Worm (Caenorhabditis elegans) whole organism, L3 larva: Measurements from ENCODE around the gene Y16B4A.2.
A peak's percentile ranks its signal among the peaks of the same experiment; 100 is the strongest.

Source experiments
- R02D3.7 ChIP-seq: fragments of 150-350 bp; optimal IDR thresholded peaks from 2 replicates; lab custom pipeline; 2014; ENCODE audit warnings: missing biosample characterization, missing genetic modification characterization
- ZK546.5 ChIP-seq: sonication (generic microtip); optimal IDR thresholded peaks from 2 replicates; lab custom pipeline; 2017; ENCODE audit warnings: missing biosample characterization, missing genetic modification characterization
- aly-2 ChIP-seq: fragments of 150-350 bp; optimal IDR thresholded peaks from 2 replicates; lab custom pipeline; 2014; ENCODE audit warnings: missing biosample characterization, missing genetic modification characterization
- ama-1 ChIP-seq: fragments of 150-350 bp; optimal IDR thresholded peaks from 2 replicates; lab custom pipeline; 2018
- ceh-16 ChIP-seq: sonication (generic microtip); optimal IDR thresholded peaks from 2 replicates; lab custom pipeline; 2017; ENCODE audit warnings: missing biosample characterization, missing genetic modification characterization
- ceh-28 ChIP-seq: fragments of 150-350 bp; optimal IDR thresholded peaks from 2 replicates; lab custom pipeline; 2014; ENCODE audit warnings: missing biosample characterization, missing genetic modification reagents, missing genetic modification characterization
- ceh-82 ChIP-seq: fragments of 150-350 bp; optimal IDR thresholded peaks from 2 replicates; lab custom pipeline; 2014; ENCODE audit warnings: missing biosample characterization, missing genetic modification characterization
- ceh-9 ChIP-seq: sonication (generic microtip); optimal IDR thresholded peaks from 2 replicates; lab custom pipeline; 2018; ENCODE audit warnings: missing biosample characterization, missing genetic modification characterization
- daf-12 ChIP-seq: fragments of 150-350 bp; optimal IDR thresholded peaks from 2 replicates; lab custom pipeline; 2014; ENCODE audit warnings: missing biosample characterization, missing genetic modification reagents, missing genetic modification characterization
- egl-27 ChIP-seq: sonication (generic microtip); optimal IDR thresholded peaks from 4 replicates; lab custom pipeline; 2017; ENCODE audit warnings: missing biosample characterization, missing genetic modification reagents, missing genetic modification characterization
- egl-5 ChIP-seq: fragments of 150-350 bp; optimal IDR thresholded peaks from 2 replicates; lab custom pipeline; 2017; ENCODE audit warnings: missing biosample characterization, missing genetic modification reagents, missing genetic modification characterization, inconsistent platforms
- elt-1 ChIP-seq: fragments of 150-350 bp; optimal IDR thresholded peaks from 2 replicates; lab custom pipeline; 2014; ENCODE audit warnings: missing biosample characterization, missing genetic modification characterization
- elt-2 ChIP-seq: sonication (generic microtip); optimal IDR thresholded peaks from 2 replicates; lab custom pipeline; 2016; ENCODE audit warnings: missing genetic modification reagents, mild to moderate bottlenecking, missing genetic modification characterization, missing compliant biosample characterization
- elt-3 ChIP-seq, 3 experiments: fragments of 150-350 bp in 1 of 3; sonication (generic microtip) in 2 of 3; optimal IDR thresholded peaks; 2 replicates in 2 of 3; 4 replicates in 1 of 3; lab custom pipeline; 2014 to 2017; ENCODE audit warnings: missing biosample characterization in 3 of 3, missing genetic modification characterization in 3 of 3
- eor-1 ChIP-seq, 2 experiments: fragments of 150-350 bp; optimal IDR thresholded peaks; 2 replicates each; lab custom pipeline; 2014 to 2018; ENCODE audit warnings: missing biosample characterization in 2 of 2, missing genetic modification characterization in 2 of 2
- fkh-10 ChIP-seq: sonication (generic microtip); optimal IDR thresholded peaks from 2 replicates; lab custom pipeline; 2017; ENCODE audit warnings: missing biosample characterization, missing genetic modification reagents, missing genetic modification characterization
- fkh-2 ChIP-seq: fragments of 150-350 bp; optimal IDR thresholded peaks from 2 replicates; lab custom pipeline; 2014; ENCODE audit warnings: missing biosample characterization, missing genetic modification reagents, missing genetic modification characterization
- fos-1 ChIP-seq: fragments of 150-350 bp; optimal IDR thresholded peaks from 2 replicates; lab custom pipeline; 2014; ENCODE audit warnings: missing biosample characterization, missing genetic modification characterization
- hmg-11 ChIP-seq: sonication (generic microtip); optimal IDR thresholded peaks from 2 replicates; lab custom pipeline; 2016; ENCODE audit warnings: missing genetic modification characterization, missing compliant biosample characterization
- jun-1 ChIP-seq: fragments of 150-350 bp; optimal IDR thresholded peaks from 2 replicates; lab custom pipeline; 2014; ENCODE audit warnings: missing biosample characterization, missing genetic modification reagents, missing genetic modification characterization
- lin-15B ChIP-seq: fragments of 150-350 bp; optimal IDR thresholded peaks from 2 replicates; lab custom pipeline; 2014; ENCODE audit warnings: missing biosample characterization, missing genetic modification characterization
- lin-39 ChIP-seq: fragments of 150-350 bp; optimal IDR thresholded peaks from 2 replicates; lab custom pipeline; 2018; ENCODE audit warnings: missing biosample characterization, missing genetic modification reagents, missing genetic modification characterization
- lsy-12 ChIP-seq: sonication (generic microtip); optimal IDR thresholded peaks from 2 replicates; lab custom pipeline; 2016; ENCODE audit warnings: mild to moderate bottlenecking, missing genetic modification characterization, missing compliant biosample characterization
- mdl-1 ChIP-seq: fragments of 150-350 bp; optimal IDR thresholded peaks from 2 replicates; lab custom pipeline; 2014; ENCODE audit warnings: missing biosample characterization, missing genetic modification characterization
- mml-1 ChIP-seq: fragments of 150-350 bp; sonication (generic microtip); optimal IDR thresholded peaks from 3 replicates; lab custom pipeline; 2014; ENCODE audit warnings: missing biosample characterization, missing genetic modification characterization
- nfya-1 ChIP-seq: sonication (generic microtip); optimal IDR thresholded peaks from 2 replicates; lab custom pipeline; 2017; ENCODE audit warnings: missing genetic modification characterization, mild to moderate bottlenecking, missing compliant biosample characterization, antibody characterized with exemption, moderate library complexity; ENCODE audit not compliant: insufficient read depth
- nhr-11 ChIP-seq: fragments of 150-350 bp; optimal IDR thresholded peaks from 2 replicates; lab custom pipeline; 2014; ENCODE audit warnings: missing biosample characterization, missing genetic modification characterization
- nhr-12 ChIP-seq: fragments of 150-350 bp; optimal IDR thresholded peaks from 2 replicates; lab custom pipeline; 2014; ENCODE audit warnings: missing biosample characterization, missing genetic modification characterization
- nhr-23 ChIP-seq: fragments of 150-350 bp; optimal IDR thresholded peaks from 2 replicates; lab custom pipeline; 2014; ENCODE audit warnings: missing biosample characterization, missing genetic modification reagents, missing genetic modification characterization
- nhr-237 ChIP-seq: fragments of 150-350 bp; optimal IDR thresholded peaks from 2 replicates; lab custom pipeline; 2014; ENCODE audit warnings: missing biosample characterization, missing genetic modification characterization
- nhr-25 ChIP-seq: sonication (generic microtip); optimal IDR thresholded peaks from 2 replicates; lab custom pipeline; 2017; ENCODE audit warnings: missing biosample characterization, missing genetic modification characterization
- nhr-28 ChIP-seq: fragments of 150-350 bp; optimal IDR thresholded peaks from 2 replicates; lab custom pipeline; 2014; ENCODE audit warnings: missing biosample characterization, missing genetic modification characterization
- nhr-43 ChIP-seq: sonication (generic microtip); optimal IDR thresholded peaks from 2 replicates; lab custom pipeline; 2016; ENCODE audit warnings: mild to moderate bottlenecking, missing genetic modification characterization, missing compliant biosample characterization; ENCODE audit not compliant: poor library complexity, severe bottlenecking
- nhr-67 ChIP-seq: fragments of 150-350 bp; optimal IDR thresholded peaks from 2 replicates; lab custom pipeline; 2014; ENCODE audit warnings: missing biosample characterization, missing genetic modification characterization
- nhr-76 ChIP-seq: fragments of 150-350 bp; sonication (generic microtip); optimal IDR thresholded peaks from 5 replicates; lab custom pipeline; 2014; ENCODE audit warnings: missing biosample characterization, missing genetic modification characterization
- nhr-77 ChIP-seq: fragments of 150-350 bp; optimal IDR thresholded peaks from 2 replicates; lab custom pipeline; 2014; ENCODE audit warnings: missing biosample characterization, missing genetic modification characterization
- pha-4 ChIP-seq: fragments of 150-350 bp; optimal IDR thresholded peaks from 2 replicates; lab custom pipeline; 2014; ENCODE audit warnings: missing biosample characterization, missing genetic modification reagents, missing genetic modification characterization
- pqm-1 ChIP-seq: fragments of 150-350 bp; optimal IDR thresholded peaks from 2 replicates; lab custom pipeline; 2017; ENCODE audit warnings: missing biosample characterization, missing genetic modification characterization, inconsistent platforms
- sea-2 ChIP-seq: fragments of 150-350 bp; sonication (generic microtip); optimal IDR thresholded peaks from 4 replicates; lab custom pipeline; 2014; ENCODE audit warnings: missing biosample characterization, missing genetic modification reagents, missing genetic modification characterization
- skn-1 ChIP-seq: fragments of 150-350 bp; optimal IDR thresholded peaks from 2 replicates; lab custom pipeline; 2014; ENCODE audit warnings: missing biosample characterization, missing genetic modification characterization
- snpc-4 ChIP-seq: fragments of 150-350 bp; optimal IDR thresholded peaks from 2 replicates; lab custom pipeline; 2014; ENCODE audit warnings: missing biosample characterization, missing genetic modification characterization
- tbx-2 ChIP-seq: sonication (generic microtip); optimal IDR thresholded peaks from 2 replicates; lab custom pipeline; 2016; ENCODE audit warnings: mild to moderate bottlenecking, missing genetic modification characterization, missing compliant biosample characterization
- unc-39 ChIP-seq: sonication (generic microtip); optimal IDR thresholded peaks from 4 replicates; lab custom pipeline; 2017; ENCODE audit warnings: missing biosample characterization, missing genetic modification characterization
- unc-62 ChIP-seq: fragments of 150-350 bp; sonication (generic microtip); optimal IDR thresholded peaks from 4 replicates; lab custom pipeline; 2014; ENCODE audit warnings: missing biosample characterization, missing genetic modification reagents, missing genetic modification characterization
- zag-1 ChIP-seq: fragments of 150-350 bp; optimal IDR thresholded peaks from 2 replicates; lab custom pipeline; 2014; ENCODE audit warnings: missing biosample characterization, missing genetic modification characterization
- ztf-11 ChIP-seq: fragments of 150-350 bp; optimal IDR thresholded peaks from 2 replicates; lab custom pipeline; 2014; ENCODE audit warnings: missing biosample characterization, missing genetic modification characterization
- ztf-4 ChIP-seq: fragments of 150-350 bp; optimal IDR thresholded peaks from 2 replicates; lab custom pipeline; 2014; ENCODE audit warnings: missing biosample characterization, missing genetic modification characterization

Y16B4A.2 gene

ce11 chrX:14751911-14752310 is 19.7 kb downstream of the Y16B4A.2 start, which contains the start of gene C05G5.3:
Gene C05G5.3, minus strand, starts transcription at chrX:14752011.
- TF ChIP-seq elt-2 (tag; lab: Kevin White, UChicago) = no peak
- TF ChIP-seq pha-4 (tag; lab: Kevin White, UChicago) = no peak
- TF ChIP-seq lin-39 (tag; lab: Kevin White, UChicago) = no peak
- TF ChIP-seq fkh-2 (tag; lab: Kevin White, UChicago) = no peak
- TF ChIP-seq fos-1 (tag; lab: Kevin White, UChicago) = no peak
- no peak for TF ChIP-seq nhr-67 (tag; lab: Kevin White, UChicago)
- no peak for TF ChIP-seq nhr-23 (tag; lab: Kevin White, UChicago)
- no peak for TF ChIP-seq nhr-77
- no peak for TF ChIP-seq egl-27 (tag; lab: Kevin White, UChicago)
- TF ChIP-seq daf-12 = no peak

ce11 chrX:14746948-14747347 is 24.7 kb downstream of the Y16B4A.2 start, which contains the start of gene C05G5.2:
Gene C05G5.2, plus strand, starts transcription at chrX:14747303.
- TF ChIP-seq pha-4 (tag; lab: Kevin White, UChicago) (peak; percentile 99), ceh-9 (tag; lab: Kevin White, UChicago) (no peak), nhr-11 (tag; lab: Kevin White, UChicago) (no peak), unc-62 (GFP tag; lab: Kevin White, UChicago) (no peak), unc-39 (tag; lab: Kevin White, UChicago) (no peak), nhr-43 (tag; lab: Kevin White, UChicago) (peak; percentile 63), sea-2 (GFP tag; lab: Kevin White, UChicago) (peak; percentile 13), elt-2 (tag; lab: Kevin White, UChicago) (peak; percentile 89), nhr-237 (tag; lab: Kevin White, UChicago) (no peak), eor-1 (tag; optimal IDR thresholded peaks at IDR 0.05; lab: Kevin White, UChicago) (no peak), skn-1 (tag; lab: Kevin White, UChicago) (peak; percentile 77), nhr-23 (tag; lab: Kevin White, UChicago) (peak; percentile 92), ceh-82 (tag; lab: Kevin White, UChicago) (peak; percentile 60), fos-1 (tag; lab: Kevin White, UChicago) (no peak), lsy-12 (peak; percentile 56), nfya-1 (tag; lab: Kevin White, UChicago) (peak; percentile 94), nhr-28 (tag; lab: Kevin White, UChicago) (no peak), pqm-1 (tag; lab: Kevin White, UChicago) (peak; percentile 79), nhr-77 (no peak), jun-1 (tag; lab: Kevin White, UChicago) (peak; percentile 82), lin-15B (tag; lab: Kevin White, UChicago) (peak; percentile 74), ceh-28 (tag; lab: Kevin White, UChicago) (peak; percentile 62), ztf-4 (tag; lab: Kevin White, UChicago) (no peak), fkh-10 (GFP tag; lab: Kevin White, UChicago) (peak; percentile 73), zag-1 (tag; lab: Kevin White, UChicago) (peak; percentile 39), elt-1 (tag; lab: Kevin White, UChicago) (peak; percentile 14), daf-12 (no peak), fkh-2 (tag; lab: Kevin White, UChicago) (no peak), tbx-2 (peak; percentile 80), mdl-1 (peak; percentile 10), egl-5 (tag; lab: Kevin White, UChicago) (peak; percentile 84), aly-2 (no peak), nhr-12 (no peak), elt-3 (tag; optimal IDR thresholded peaks at IDR 0.05; lab: Kevin White, UChicago) (peak in 1 of 3 experiments; percentile 31), lin-39 (tag; lab: Kevin White, UChicago) (peak; percentile 96), nhr-67 (tag; lab: Kevin White, UChicago) (no peak), ceh-16 (tag; lab: Kevin White, UChicago) (no peak), snpc-4 (peak; percentile 94), nhr-76 (tag; lab: Kevin White, UChicago) (no peak), hmg-11 (tag; lab: Kevin White, UChicago) (peak; percentile 92), ama-1 (lab: Kevin White, UChicago) (peak; percentile 33), R02D3.7 (peak; percentile 36), egl-27 (tag; lab: Kevin White, UChicago) (no peak), ZK546.5 (tag; lab: Kevin White, UChicago) (no peak), ztf-11 (tag; lab: Kevin White, UChicago) (no peak), nhr-25 (tag; lab: Kevin White, UChicago) (peak; percentile 85), mml-1 (no peak)
- TF ChIP-seq, all 47 proteins: peak for 26
